Worm (Caenorhabditis elegans) whole organism, early embryonic: Measurements from ENCODE around the gene F32D8.13.

ENCODE experiments used
- B0310.2 ChIP-seq: sonication (generic microtip); optimal IDR thresholded peaks from 2 replicates; lab custom pipeline; 2016; ENCODE audit warnings: mild to moderate bottlenecking, missing genetic modification characterization, missing compliant biosample characterization
- F13C5.2 ChIP-seq: sonication (generic microtip); optimal IDR thresholded peaks from 2 replicates; lab custom pipeline; 2017; ENCODE audit warnings: mild to moderate bottlenecking, missing genetic modification characterization, inconsistent platforms, missing compliant biosample characterization
- aly-1 ChIP-seq: sonication (generic microtip); optimal IDR thresholded peaks from 2 replicates; lab custom pipeline; 2016; ENCODE audit warnings: missing genetic modification characterization, missing compliant biosample characterization
- ama-1 ChIP-seq: fragments of 150-350 bp; optimal IDR thresholded peaks from 2 replicates; lab custom pipeline; 2014
- ceh-13 ChIP-seq: fragments of 200-800 bp; sonication (Bioruptor generic); optimal IDR thresholded peaks from 2 replicates; lab custom pipeline; 2018; ENCODE audit warnings: mild to moderate bottlenecking, missing genetic modification characterization, missing compliant biosample characterization
- ceh-36 ChIP-seq: sonication (generic microtip); optimal IDR thresholded peaks from 2 replicates; lab custom pipeline; 2016; ENCODE audit warnings: missing genetic modification characterization, inconsistent platforms, missing compliant biosample characterization
- ets-7 ChIP-seq: sonication (generic microtip); optimal IDR thresholded peaks from 2 replicates; lab custom pipeline; 2016; ENCODE audit warnings: missing genotype, missing genetic modification characterization, missing compliant biosample characterization
- flt-1 ChIP-seq: fragments of 200-800 bp; sonication (Bioruptor generic); IDR thresholded peaks from 2 replicates; pipeline ENCODE4 v1.3.6; 2022; ENCODE audit warnings: missing genetic modification characterization, missing compliant biosample characterization
- hmbx-1 ChIP-seq: sonication (generic microtip); optimal IDR thresholded peaks from 2 replicates; lab custom pipeline; 2016; ENCODE audit warnings: mild to moderate bottlenecking, missing genetic modification characterization, missing compliant biosample characterization
- hmg-4 ChIP-seq: fragments of 200-800 bp; sonication (Bioruptor generic); optimal IDR thresholded peaks from 2 replicates; lab custom pipeline; 2018; ENCODE audit warnings: mild to moderate bottlenecking, missing genetic modification characterization, missing compliant biosample characterization
- hnd-1 ChIP-seq: sonication (generic microtip); optimal IDR thresholded peaks from 2 replicates; lab custom pipeline; 2016; ENCODE audit warnings: missing genetic modification characterization, missing compliant biosample characterization
- pes-1 ChIP-seq: fragments of 200-800 bp; sonication (Bioruptor generic); IDR thresholded peaks from 2 replicates; pipeline ENCODE4 v1.3.6; 2022; ENCODE audit warnings: missing genetic modification reagents, missing genetic modification characterization, missing compliant biosample characterization
- scrt-1 ChIP-seq: fragments of 200-800 bp; sonication (Bioruptor generic); IDR thresholded peaks from 2 replicates; pipeline ENCODE4 v1.3.6; 2022; ENCODE audit warnings: missing genetic modification characterization, missing compliant biosample characterization
- sea-1 ChIP-seq: fragments of 200-800 bp; sonication (Bioruptor generic); conservative IDR thresholded peaks from 2 replicates; pipeline ENCODE4 v1.3.6; 2022; ENCODE audit warnings: missing genetic modification characterization, missing compliant biosample characterization
- tbx-11 ChIP-seq: fragments of 200-800 bp; sonication (Bioruptor generic); IDR thresholded peaks from 2 replicates; pipeline ENCODE4 v1.3.6; 2022; ENCODE audit warnings: missing genetic modification characterization, missing compliant biosample characterization
- tbx-37 ChIP-seq: fragments of 200-800 bp; sonication (Bioruptor generic); conservative IDR thresholded peaks from 2 replicates; pipeline ENCODE4 v1.3.6; 2022; ENCODE audit warnings: missing genetic modification reagents, missing genetic modification characterization, missing compliant biosample characterization
- tra-4 ChIP-seq: sonication (generic microtip); optimal IDR thresholded peaks from 2 replicates; lab custom pipeline; 2017; ENCODE audit warnings: missing genetic modification characterization, missing compliant biosample characterization

The F32D8.13 gene

DNA sequence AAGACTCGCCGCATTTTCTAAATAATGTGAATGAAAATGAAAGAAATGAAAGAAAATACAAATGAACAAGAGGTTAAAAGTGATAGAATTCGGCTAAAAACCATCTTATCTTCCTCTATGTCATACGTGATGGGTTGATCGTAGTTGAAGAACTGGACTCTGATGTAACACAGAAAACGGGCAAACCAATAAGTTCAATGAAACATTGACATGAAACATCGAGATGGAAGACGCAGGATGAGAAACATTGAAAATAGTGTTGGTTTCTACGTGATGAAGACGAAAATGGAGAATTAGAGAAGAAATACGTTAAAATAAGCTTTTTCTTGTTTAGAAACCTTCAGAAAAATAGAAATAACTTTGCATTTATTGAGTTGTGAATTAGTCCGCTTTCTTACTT is 5.4 kb downstream of the F32D8.13 start, which contains the start of gene F32D8.12:
Gene F32D8.12, minus strand, starts transcription at position 48 of the 400 bp plus-strand sequence.
- TF ChIP-seq sea-1 (GFP tag; lab: Robert Waterston, UW) (no peak), ama-1 (lab: Kevin White, UChicago) (no peak), B0310.2 (tag; lab: Kevin White, UChicago) (no peak), ceh-36 (tag; lab: Kevin White, UChicago) (no peak)

DNA sequence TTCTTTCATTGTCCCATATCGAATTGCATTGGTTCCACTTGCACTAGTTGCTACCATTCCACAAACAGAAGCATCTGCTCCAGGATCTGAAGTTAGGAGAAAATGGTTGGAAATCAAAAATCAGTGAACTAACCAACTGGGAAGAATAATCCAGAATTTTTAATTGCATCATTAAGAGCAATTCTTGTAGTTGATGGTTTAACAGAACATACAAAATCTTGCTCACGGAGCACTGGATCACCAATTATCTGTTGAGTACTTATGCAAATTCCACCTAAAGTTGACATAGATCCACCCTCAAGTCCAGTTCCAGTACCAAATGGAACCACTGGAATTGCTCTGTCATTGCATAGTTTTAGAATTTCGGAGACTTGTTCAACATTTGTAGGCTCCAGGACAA is 6.6 kb downstream of the F32D8.13 start:
- TF ChIP-seq ets-7 (tag; lab: Kevin White, UChicago) = no peak
- no peak for TF ChIP-seq B0310.2 (tag; lab: Kevin White, UChicago)
- no peak for TF ChIP-seq scrt-1
- no peak for TF ChIP-seq flt-1 (GFP tag; lab: Robert Waterston, UW)
- no peak for TF ChIP-seq tra-4 (tag; lab: Kevin White, UChicago)
- TF ChIP-seq ama-1 (lab: Kevin White, UChicago) = no peak
- TF ChIP-seq pes-1 (GFP tag; lab: Robert Waterston, UW) = no peak
- no peak for TF ChIP-seq tbx-11 (GFP tag; lab: Robert Waterston, UW)
- TF ChIP-seq ceh-13 = no peak
- TF ChIP-seq hmg-4 (GFP tag; lab: Kevin White, UChicago) = no peak
- TF ChIP-seq sea-1 (GFP tag; lab: Robert Waterston, UW) = no peak
- no peak for TF ChIP-seq aly-1

DNA sequence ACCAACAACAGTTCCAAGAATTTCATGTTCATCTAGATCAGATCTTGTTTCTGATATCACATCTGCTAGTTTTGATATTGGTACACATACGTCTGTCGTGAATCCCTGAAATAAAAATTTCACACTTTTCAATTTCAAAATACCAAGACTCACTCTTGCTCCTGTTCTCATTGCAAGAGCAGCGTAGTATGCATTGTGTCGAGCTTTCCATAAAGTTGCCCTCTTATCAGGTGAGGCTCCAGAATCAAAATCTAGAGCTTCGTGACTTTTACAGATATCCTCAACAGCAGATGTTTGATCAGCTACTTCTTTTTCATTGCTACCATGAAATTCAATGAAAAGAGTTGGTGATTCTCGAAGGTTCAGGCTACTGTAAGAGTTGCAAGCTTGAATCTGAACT is 7.3 kb downstream of the F32D8.13 start, which contains the start of gene F32D8.11:
Gene F32D8.11, minus strand, starts transcription at position 101 of the 400 bp plus-strand sequence.
- TF ChIP-seq ceh-36 (tag; lab: Kevin White, UChicago) = no peak
- TF ChIP-seq F13C5.2 (tag; lab: Kevin White, UChicago) = no peak
- TF ChIP-seq tbx-37 (GFP tag; lab: Robert Waterston, UW) = no peak
- no peak for TF ChIP-seq hnd-1 (tag; lab: Kevin White, UChicago)
- TF ChIP-seq flt-1 (GFP tag; lab: Robert Waterston, UW) = no peak
- no peak for TF ChIP-seq pes-1 (GFP tag; lab: Robert Waterston, UW)
- no peak for TF ChIP-seq aly-1
- no peak for TF ChIP-seq tbx-11 (GFP tag; lab: Robert Waterston, UW)
- no peak for TF ChIP-seq sea-1 (GFP tag; lab: Robert Waterston, UW)
- TF ChIP-seq scrt-1 = no peak
- no peak for TF ChIP-seq B0310.2 (tag; lab: Kevin White, UChicago)

DNA sequence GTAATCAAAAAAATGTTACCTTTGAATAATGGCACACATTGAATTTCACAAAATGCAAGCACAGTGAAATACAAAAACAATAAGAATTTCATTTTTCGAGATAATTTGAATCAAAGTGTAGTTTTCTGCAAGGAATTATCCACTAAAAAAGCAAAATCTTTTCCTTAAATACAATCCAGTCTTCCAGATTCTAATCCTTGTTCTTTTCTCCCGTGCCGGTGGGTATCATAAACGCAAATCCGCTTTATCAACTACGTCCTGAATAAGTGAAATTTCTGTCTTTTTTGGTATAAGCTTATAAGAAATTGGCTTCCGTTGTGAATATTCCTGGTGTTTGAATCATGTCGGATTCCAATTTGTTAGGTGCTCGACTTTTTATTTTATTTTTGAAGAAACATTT is 8.2 kb downstream of the F32D8.13 start:
- TF ChIP-seq F13C5.2 (tag; lab: Kevin White, UChicago) (no peak), tbx-11 (GFP tag; lab: Robert Waterston, UW) (no peak), B0310.2 (tag; lab: Kevin White, UChicago) (no peak), hnd-1 (tag; lab: Kevin White, UChicago) (no peak), ceh-36 (tag; lab: Kevin White, UChicago) (no peak), sea-1 (GFP tag; lab: Robert Waterston, UW) (no peak), ets-7 (tag; lab: Kevin White, UChicago) (no peak)

DNA sequence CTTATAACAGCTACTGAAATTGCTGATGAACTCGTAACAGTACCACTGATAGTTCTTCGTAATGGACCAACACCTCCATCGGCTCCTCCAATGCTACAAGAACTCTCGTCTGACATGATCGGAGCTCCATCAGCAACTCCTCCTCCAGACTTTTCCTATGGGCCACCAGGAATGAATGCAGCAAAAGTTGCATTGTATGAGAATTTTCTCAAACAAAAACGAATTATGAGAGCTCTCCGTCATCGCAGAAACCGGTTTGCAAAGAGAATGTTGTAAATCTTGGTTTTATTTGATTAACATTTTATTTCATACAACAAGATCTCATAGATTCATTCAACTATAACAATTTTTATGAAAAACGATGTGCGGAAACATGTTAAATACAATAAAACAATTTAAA is 8.8 kb downstream of the F32D8.13 start:
- no peak for TF ChIP-seq ceh-13
- no peak for TF ChIP-seq tra-4 (tag; lab: Kevin White, UChicago)
- TF ChIP-seq aly-1 = no peak
- TF ChIP-seq ets-7 (tag; lab: Kevin White, UChicago) = no peak
- TF ChIP-seq scrt-1 = no peak
- no peak for TF ChIP-seq flt-1 (GFP tag; lab: Robert Waterston, UW)
- no peak for TF ChIP-seq B0310.2 (tag; lab: Kevin White, UChicago)
- no peak for TF ChIP-seq hnd-1 (tag; lab: Kevin White, UChicago)
- no peak for TF ChIP-seq tbx-11 (GFP tag; lab: Robert Waterston, UW)
- TF ChIP-seq tbx-37 (GFP tag; lab: Robert Waterston, UW) = no peak
- no peak for TF ChIP-seq ceh-36 (tag; lab: Kevin White, UChicago)
- no peak for TF ChIP-seq pes-1 (GFP tag; lab: Robert Waterston, UW)
- no peak for TF ChIP-seq hmg-4 (GFP tag; lab: Kevin White, UChicago)
- no peak for TF ChIP-seq hmbx-1 (tag; lab: Kevin White, UChicago)
- TF ChIP-seq ama-1 (lab: Kevin White, UChicago) = no peak
- no peak for TF ChIP-seq sea-1 (GFP tag; lab: Robert Waterston, UW)
- no peak for TF ChIP-seq F13C5.2 (tag; lab: Kevin White, UChicago)

DNA sequence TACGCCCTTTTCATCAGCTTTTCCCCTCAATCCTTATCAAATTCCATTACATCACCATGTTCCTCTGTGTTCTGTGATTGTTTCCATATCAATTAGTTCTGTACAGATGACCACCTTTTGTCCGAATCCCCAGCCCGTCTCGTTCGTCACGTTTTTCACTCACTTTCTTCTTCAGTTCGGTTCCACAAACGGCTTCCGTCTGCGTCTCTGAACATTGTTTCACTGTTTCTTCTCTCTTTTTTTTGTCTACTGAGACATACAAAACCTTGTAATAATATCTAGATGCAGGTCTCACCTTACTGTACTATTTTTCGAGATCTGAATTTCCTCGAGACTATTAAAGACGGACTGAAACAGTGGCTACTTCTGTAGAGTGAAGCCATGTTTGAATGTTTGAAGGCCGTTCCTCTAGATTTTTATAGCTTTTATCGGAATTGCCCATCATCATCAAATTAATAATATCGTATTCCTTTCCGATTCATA is 9.9 kb downstream of the F32D8.13 start, which contains the start of gene F32D8.3:
Gene F32D8.3, plus strand, starts transcription at position 433 of the 483 bp plus-strand sequence.
- no peak for TF ChIP-seq B0310.2 (tag; lab: Kevin White, UChicago)
- TF ChIP-seq sea-1 (GFP tag; lab: Robert Waterston, UW) = no peak
- TF ChIP-seq tbx-37 (GFP tag; lab: Robert Waterston, UW) = no peak
- no peak for TF ChIP-seq flt-1 (GFP tag; lab: Robert Waterston, UW)
- no peak for TF ChIP-seq ceh-13
- TF ChIP-seq F13C5.2 (tag; lab: Kevin White, UChicago) = no peak
- no peak for TF ChIP-seq hnd-1 (tag; lab: Kevin White, UChicago)
- no peak for TF ChIP-seq scrt-1
- TF ChIP-seq tra-4 (tag; lab: Kevin White, UChicago) = no peak
- no peak for TF ChIP-seq ets-7 (tag; lab: Kevin White, UChicago)
- no peak for TF ChIP-seq pes-1 (GFP tag; lab: Robert Waterston, UW)
- no peak for TF ChIP-seq ama-1 (lab: Kevin White, UChicago)
- TF ChIP-seq ceh-36 (tag; lab: Kevin White, UChicago) = no peak
- TF ChIP-seq tbx-11 (GFP tag; lab: Robert Waterston, UW) = no peak
- no peak for TF ChIP-seq hmbx-1 (tag; lab: Kevin White, UChicago)

DNA sequence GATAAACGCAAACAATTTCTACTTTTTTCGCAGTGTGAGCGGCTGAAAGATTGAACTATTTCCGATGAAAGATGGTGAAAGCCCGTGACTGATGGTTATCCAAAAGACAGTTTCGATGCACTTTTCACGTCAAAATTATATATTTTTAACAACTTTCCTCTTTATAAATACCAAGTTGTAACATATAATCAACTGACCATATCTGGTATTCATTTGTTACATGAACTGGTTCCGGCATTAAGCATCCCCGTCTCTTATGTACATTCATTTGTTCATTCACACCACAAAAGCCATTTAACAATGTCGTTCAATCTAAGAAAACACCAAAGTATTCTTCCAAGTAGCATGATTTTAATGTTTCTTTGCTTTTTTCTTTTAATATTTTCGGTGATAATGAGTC is 12.9 kb downstream of the F32D8.13 start, which contains the start of gene F32D8.2:
Gene F32D8.2, plus strand, starts transcription at position 301 of the 400 bp plus-strand sequence.
- no peak for TF ChIP-seq hmbx-1 (tag; lab: Kevin White, UChicago)
- no peak for TF ChIP-seq pes-1 (GFP tag; lab: Robert Waterston, UW)
- TF ChIP-seq F13C5.2 (tag; lab: Kevin White, UChicago) = no peak
- no peak for TF ChIP-seq ets-7 (tag; lab: Kevin White, UChicago)
- no peak for TF ChIP-seq B0310.2 (tag; lab: Kevin White, UChicago)
- no peak for TF ChIP-seq flt-1 (GFP tag; lab: Robert Waterston, UW)
- no peak for TF ChIP-seq sea-1 (GFP tag; lab: Robert Waterston, UW)
- TF ChIP-seq aly-1 = no peak
- no peak for TF ChIP-seq hnd-1 (tag; lab: Kevin White, UChicago)
